Fruit fly (Drosophila melanogaster): ENCODE results near the gene PGS1.

dm6 chr3R:18790619-18791018, 44.8 kb upstream of the PGS1 start:
- TF ChIP-seq Myc (optimal IDR thresholded peaks at IDR 0.05) (no peak), psq (GFP tag; optimal IDR thresholded peaks at IDR 0.05) (no peak), Jra (GFP tag; optimal IDR thresholded peaks at IDR 0.05) (no peak), Hr83 (GFP tag; optimal IDR thresholded peaks at IDR 0.05; ENCODE audit: poor library complexity, severe bottlenecking) (no peak), OdsH (GFP tag; optimal IDR thresholded peaks at IDR 0.05) (no peak), sv (GFP tag; optimal IDR thresholded peaks at IDR 0.05) (no peak), Mio (GFP tag; optimal IDR thresholded peaks at IDR 0.05) (no peak), pan (optimal IDR thresholded peaks at IDR 0.05) (no peak), fru (GFP tag; optimal IDR thresholded peaks at IDR 0.05) (no peak), brk (GFP tag; optimal IDR thresholded peaks at IDR 0.05) (no peak), Vsx2 (GFP tag; optimal IDR thresholded peaks at IDR 0.05; ENCODE audit: partially characterized antibody) (no peak), Hr78 (GFP tag; optimal IDR thresholded peaks at IDR 0.05) (no peak), Hnf4 (GFP tag; optimal IDR thresholded peaks at IDR 0.05) (no peak), Dfd (GFP tag; optimal IDR thresholded peaks at IDR 0.05) (no peak)

All from whole organism, wandering third instar larva.